Fruit fly (Drosophila melanogaster) whole organism, prepupa: ENCODE data around the gene CG33160.

Source experiments
- CG16779 ChIP-seq: fragments of 200-800 bp; sonication (Bioruptor generic); optimal IDR thresholded peaks from 3 replicates; lab custom pipeline; 2017; ENCODE audit warnings: missing biosample characterization, mild to moderate bottlenecking, missing genetic modification characterization
- CG3032 ChIP-seq: fragments of 200-800 bp; optimal IDR thresholded peaks from 2 replicates; lab custom pipeline; 2019; ENCODE audit warnings: missing biosample characterization, mild to moderate bottlenecking, missing genetic modification characterization, moderate library complexity
- Sox14 ChIP-seq: fragments of 200-800 bp; sonication (Bioruptor generic); optimal IDR thresholded peaks from 3 replicates; lab custom pipeline; 2016; ENCODE audit warnings: missing biosample characterization, missing genetic modification characterization

DNA sequence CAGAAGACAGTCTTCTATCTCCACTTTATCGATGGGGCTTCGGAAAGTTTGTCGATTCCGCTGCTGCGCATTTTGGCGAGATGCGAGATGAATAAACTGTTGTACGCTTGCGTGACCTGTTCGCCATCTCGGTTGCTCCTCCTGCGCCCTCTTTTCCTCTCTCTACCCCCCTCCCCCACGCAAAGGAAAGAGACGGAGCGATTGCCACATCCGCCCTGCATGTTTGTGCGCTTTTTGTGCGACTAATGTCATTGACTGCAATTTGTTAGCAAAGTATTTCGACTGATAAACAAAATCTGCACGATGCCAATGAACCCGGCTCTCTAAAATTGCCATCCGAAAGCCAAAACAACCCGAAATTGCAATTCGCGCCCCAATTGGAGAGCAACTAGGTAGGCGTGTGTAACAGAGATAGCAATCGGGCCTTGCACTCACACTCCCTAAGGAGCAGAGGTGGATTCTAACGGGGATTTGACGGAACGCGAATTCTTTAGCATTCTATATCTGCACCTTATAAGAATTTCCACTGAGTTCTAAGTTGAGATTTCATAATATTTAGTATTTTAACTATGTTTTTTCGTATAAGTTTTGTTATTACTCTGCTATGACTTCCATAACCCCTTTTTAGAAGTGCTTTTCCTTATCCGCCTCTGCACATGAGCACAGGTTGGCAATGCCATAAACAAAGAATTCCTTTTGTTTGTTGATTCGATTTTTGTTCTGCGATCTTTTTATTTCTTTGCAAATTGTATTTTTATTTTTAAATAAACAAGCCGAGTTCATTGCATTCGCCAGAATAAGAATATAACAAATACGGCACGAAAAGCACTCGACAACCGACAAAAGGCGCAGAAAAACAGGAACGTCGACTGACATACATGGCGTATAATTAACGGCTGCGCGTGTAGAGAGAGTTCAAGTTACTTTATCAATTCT, 41.2 kb upstream of the CG33160 start, which contains the start of gene CG43389:
- TF ChIP-seq CG16779 (tag; lab: Kevin White, UChicago) (peak; percentile 42), Sox14 (GFP tag; lab: Kevin White, UChicago) (peak; percentile 98), CG3032 (tag; lab: Kevin White, UChicago) (peak; percentile 89)
